Worm (Caenorhabditis elegans) whole organism, late embryonic: Measurements from ENCODE around the gene ccch-2.

Experiments used
- K02D7.2 ChIP-seq: sonication (generic microtip); optimal IDR thresholded peaks from 2 replicates; lab custom pipeline; 2017; ENCODE audit warnings: mild to moderate bottlenecking, missing genetic modification characterization, missing compliant biosample characterization
- T23F11.4 ChIP-seq: fragments of 200-800 bp; sonication (Bioruptor generic); optimal IDR thresholded peaks from 2 replicates; lab custom pipeline; 2018; ENCODE audit warnings: mild to moderate bottlenecking, missing genetic modification characterization, missing compliant biosample characterization
- ahr-1 ChIP-seq: sonication (generic microtip); optimal IDR thresholded peaks from 2 replicates; lab custom pipeline; 2016; ENCODE audit warnings: missing genetic modification characterization, missing compliant biosample characterization
- ama-1 ChIP-seq: fragments of 150-350 bp; optimal IDR thresholded peaks from 2 replicates; lab custom pipeline; 2014
- ceh-14 ChIP-seq: sonication (generic microtip); optimal IDR thresholded peaks from 2 replicates; lab custom pipeline; 2016; ENCODE audit warnings: missing genotype, missing genetic modification characterization, missing compliant biosample characterization
- ceh-18 ChIP-seq: sonication (generic microtip); optimal IDR thresholded peaks from 2 replicates; lab custom pipeline; 2016; ENCODE audit warnings: missing genetic modification characterization, missing compliant biosample characterization
- ceh-19 ChIP-seq: fragments of 200-800 bp; sonication (Bioruptor generic); optimal IDR thresholded peaks from 2 replicates; lab custom pipeline; 2018; ENCODE audit warnings: mild to moderate bottlenecking, missing genetic modification characterization, missing compliant biosample characterization
- ceh-2 ChIP-seq: sonication (generic microtip); optimal IDR thresholded peaks from 2 replicates; lab custom pipeline; 2016; ENCODE audit warnings: missing genotype, missing genetic modification characterization, missing compliant biosample characterization
- ceh-24 ChIP-seq: sonication (generic microtip); optimal IDR thresholded peaks from 2 replicates; lab custom pipeline; 2016; ENCODE audit warnings: mild to moderate bottlenecking, missing genetic modification characterization, missing compliant biosample characterization
- ceh-30 ChIP-seq: fragments of 150-350 bp; optimal IDR thresholded peaks from 2 replicates; lab custom pipeline; 2014; ENCODE audit warnings: missing biosample characterization, missing genetic modification characterization
- ceh-31 ChIP-seq: sonication (generic microtip); optimal IDR thresholded peaks from 2 replicates; lab custom pipeline; 2016; ENCODE audit warnings: missing genetic modification characterization, missing compliant biosample characterization
- ceh-6 ChIP-seq: fragments of 200-800 bp; sonication (Bioruptor generic); optimal IDR thresholded peaks from 2 replicates; lab custom pipeline; 2018; ENCODE audit warnings: mild to moderate bottlenecking, missing genetic modification characterization, missing compliant biosample characterization
- dve-1 ChIP-seq: sonication (generic microtip); optimal IDR thresholded peaks from 2 replicates; lab custom pipeline; 2017; ENCODE audit warnings: antibody characterized with exemption, mild to moderate bottlenecking, missing genetic modification characterization, missing compliant biosample characterization
- elt-2 ChIP-seq: sonication (generic microtip); optimal IDR thresholded peaks from 2 replicates; lab custom pipeline; 2016; ENCODE audit warnings: missing genetic modification reagents, missing genetic modification characterization, missing compliant biosample characterization
- ets-4 ChIP-seq: sonication (generic microtip); optimal IDR thresholded peaks from 2 replicates; lab custom pipeline; 2016; ENCODE audit warnings: missing genetic modification characterization, missing compliant biosample characterization
- fax-1 ChIP-seq: sonication (generic microtip); optimal IDR thresholded peaks from 2 replicates; lab custom pipeline; 2016; ENCODE audit warnings: missing genotype, missing genetic modification characterization, missing compliant biosample characterization
- gmeb-2 ChIP-seq: sonication (generic microtip); optimal IDR thresholded peaks from 2 replicates; lab custom pipeline; 2016; ENCODE audit warnings: missing genetic modification characterization, inconsistent platforms, missing compliant biosample characterization
- hlh-15 ChIP-seq: sonication (generic microtip); optimal IDR thresholded peaks from 2 replicates; lab custom pipeline; 2016; ENCODE audit warnings: missing genetic modification characterization, missing compliant biosample characterization
- hlh-30 ChIP-seq: sonication (generic microtip); optimal IDR thresholded peaks from 2 replicates; lab custom pipeline; 2017; ENCODE audit warnings: antibody characterized with exemption, missing genetic modification characterization, missing compliant biosample characterization; ENCODE audit not compliant: insufficient read depth
- hlh-6 ChIP-seq: sonication (generic microtip); optimal IDR thresholded peaks from 2 replicates; lab custom pipeline; 2016; ENCODE audit warnings: missing genotype, missing genetic modification characterization, missing compliant biosample characterization
- lin-11 ChIP-seq: fragments of 200-800 bp; sonication (Bioruptor generic); optimal IDR thresholded peaks from 2 replicates; lab custom pipeline; 2018; ENCODE audit warnings: mild to moderate bottlenecking, missing genetic modification characterization, missing compliant biosample characterization
- mec-3 ChIP-seq: sonication (generic microtip); optimal IDR thresholded peaks from 2 replicates; lab custom pipeline; 2016; ENCODE audit warnings: borderline replicate concordance, missing genetic modification characterization, missing compliant biosample characterization
- nfya-1 ChIP-seq: sonication (generic microtip); optimal IDR thresholded peaks from 2 replicates; lab custom pipeline; 2017; ENCODE audit warnings: missing genetic modification characterization, mild to moderate bottlenecking, missing compliant biosample characterization, antibody characterized with exemption, moderate library complexity
- npax-4 ChIP-seq: sonication (generic microtip); optimal IDR thresholded peaks from 2 replicates; lab custom pipeline; 2016; ENCODE audit warnings: missing genetic modification characterization, missing compliant biosample characterization
- pag-3 ChIP-seq: sonication (generic microtip); optimal IDR thresholded peaks from 2 replicates; lab custom pipeline; 2016; ENCODE audit warnings: missing compliant biosample characterization, missing genetic modification characterization, borderline replicate concordance
- pax-1 ChIP-seq: fragments of 150-350 bp; optimal IDR thresholded peaks from 2 replicates; lab custom pipeline; 2014; ENCODE audit warnings: missing biosample characterization, missing genetic modification characterization
- pha-4 ChIP-seq: fragments of 150-350 bp; optimal IDR thresholded peaks from 2 replicates; lab custom pipeline; 2018; ENCODE audit warnings: missing biosample characterization, missing genetic modification reagents, missing genetic modification characterization
- pqm-1 ChIP-seq: sonication (generic microtip); optimal IDR thresholded peaks from 2 replicates; lab custom pipeline; 2016; ENCODE audit warnings: missing genetic modification characterization, missing compliant biosample characterization
- rnt-1 ChIP-seq: sonication (generic microtip); optimal IDR thresholded peaks from 2 replicates; lab custom pipeline; 2016; ENCODE audit warnings: missing genetic modification characterization, missing compliant biosample characterization
- sdc-2 ChIP-seq: sonication (generic microtip); optimal IDR thresholded peaks from 2 replicates; lab custom pipeline; 2016; ENCODE audit warnings: missing genotype, missing genetic modification characterization, missing compliant biosample characterization
- sox-2 ChIP-seq: fragments of 200-800 bp; sonication (Bioruptor generic); IDR thresholded peaks from 2 replicates; pipeline ENCODE4 v1.3.6; 2022; ENCODE audit warnings: missing genetic modification reagents, missing genetic modification characterization, missing compliant biosample characterization
- tbx-2 ChIP-seq: sonication (generic microtip); optimal IDR thresholded peaks from 2 replicates; lab custom pipeline; 2016; ENCODE audit warnings: missing genetic modification characterization, missing compliant biosample characterization
- tbx-7 ChIP-seq: sonication (generic microtip); optimal IDR thresholded peaks from 2 replicates; lab custom pipeline; 2016; ENCODE audit warnings: missing genotype, missing genetic modification characterization, missing compliant biosample characterization
- unc-3 ChIP-seq, 2 experiments: fragments of 200-800 bp in 1 of 2; sonication (Bioruptor generic) in 1 of 2; sonication (generic microtip) in 1 of 2; conservative IDR thresholded peaks in 1 of 2; optimal IDR thresholded peaks in 1 of 2; 2 replicates each; pipeline versions ENCODE4 v1.3.6 to Lab custom; 2016 to 2022; ENCODE audit warnings: missing compliant biosample characterization in 2 of 2, missing genetic modification characterization in 2 of 2, missing genetic modification reagents in 1 of 2
- unc-42 ChIP-seq: sonication (generic microtip); optimal IDR thresholded peaks from 2 replicates; lab custom pipeline; 2016; ENCODE audit warnings: missing genotype, missing genetic modification characterization, missing compliant biosample characterization

ccch-2 gene

DNA sequence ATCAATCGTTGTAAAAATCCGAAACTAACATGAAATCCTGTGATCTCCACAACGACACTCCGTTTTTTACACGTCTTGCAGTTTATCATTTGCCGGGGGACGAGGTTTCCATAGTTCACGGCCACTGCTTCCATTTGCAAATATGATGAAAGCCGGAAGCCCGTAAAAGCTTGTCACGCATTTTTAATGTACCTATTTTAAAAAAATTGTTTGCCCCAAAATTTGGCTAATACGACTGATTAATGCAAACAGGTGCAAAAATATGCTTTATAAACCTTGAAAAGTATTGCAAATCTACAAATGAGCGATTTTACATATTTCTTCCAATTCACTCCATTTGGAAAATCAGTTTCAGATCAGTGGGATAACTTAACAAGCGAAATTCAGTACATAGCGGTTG lies 42.9 kb downstream of the ccch-2 start, which contains the start of gene srz-61:
Gene srz-61, plus strand, starts transcription at position 301 of the 400 bp plus-strand sequence.
- TF ChIP-seq hlh-15 (tag; lab: Kevin White, UChicago) (no peak), ama-1 (no peak), gmeb-2 (no peak), mec-3 (tag; lab: Kevin White, UChicago) (no peak), T23F11.4 (GFP tag; lab: Kevin White, UChicago) (no peak), K02D7.2 (tag; lab: Kevin White, UChicago) (no peak), ceh-31 (no peak), ceh-19 (GFP tag; lab: Kevin White, UChicago) (no peak), dve-1 (tag; lab: Kevin White, UChicago) (no peak)

DNA sequence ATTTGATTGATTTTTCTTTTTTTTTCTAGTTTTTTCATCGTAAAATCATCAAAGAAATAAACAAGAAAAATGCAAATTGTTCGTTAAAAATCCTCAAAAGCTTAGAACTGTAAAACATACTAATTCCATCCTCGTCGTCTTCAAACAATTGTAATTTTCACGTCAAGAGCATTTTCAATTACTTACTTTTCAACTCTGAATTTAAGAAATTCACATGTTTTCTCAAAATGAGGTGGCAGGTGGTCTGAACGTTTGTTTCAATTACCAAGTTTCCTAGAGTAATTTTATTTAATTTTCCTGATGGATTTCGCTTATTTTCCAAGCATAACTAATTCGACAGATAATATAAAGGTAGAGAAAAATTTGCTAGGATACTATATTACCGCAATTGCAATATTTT lies 45.4 kb downstream of the ccch-2 start, which contains the start of gene srz-104:
Gene srz-104, plus strand, starts transcription at position 301 of the 400 bp plus-strand sequence.
- no peak for TF ChIP-seq pqm-1 (tag; lab: Kevin White, UChicago)
- TF ChIP-seq ahr-1 (tag; lab: Kevin White, UChicago): no peak
- no peak for TF ChIP-seq rnt-1 (tag; lab: Kevin White, UChicago)
- TF ChIP-seq nfya-1 (tag; lab: Kevin White, UChicago): no peak
- no peak for TF ChIP-seq ceh-6 (GFP tag; lab: Kevin White, UChicago)
- no peak for TF ChIP-seq tbx-2
- no peak for TF ChIP-seq ceh-2 (tag; lab: Kevin White, UChicago)
- TF ChIP-seq elt-2 (tag; lab: Kevin White, UChicago): no peak
- no peak for TF ChIP-seq ceh-31
- TF ChIP-seq sdc-2 (tag; lab: Kevin White, UChicago): no peak
- no peak for TF ChIP-seq tbx-7 (tag; lab: Kevin White, UChicago)
- TF ChIP-seq, all 69 proteins: peak for 0

- TF ChIP-seq lin-11 (no peak), ceh-24 (tag; lab: Kevin White, UChicago) (no peak), pag-3 (no peak), nfya-1 (tag; lab: Kevin White, UChicago) (no peak), fax-1 (tag; lab: Kevin White, UChicago) (no peak)
- TF ChIP-seq, all 69 proteins: peak for 0
These were observed 46.6 kb downstream of the ccch-2 start, which contains the start of gene srz-105 for ce11 chrIV:16324589-16324988. srz-105 (plus strand) TSS chrIV:16324889.

DNA sequence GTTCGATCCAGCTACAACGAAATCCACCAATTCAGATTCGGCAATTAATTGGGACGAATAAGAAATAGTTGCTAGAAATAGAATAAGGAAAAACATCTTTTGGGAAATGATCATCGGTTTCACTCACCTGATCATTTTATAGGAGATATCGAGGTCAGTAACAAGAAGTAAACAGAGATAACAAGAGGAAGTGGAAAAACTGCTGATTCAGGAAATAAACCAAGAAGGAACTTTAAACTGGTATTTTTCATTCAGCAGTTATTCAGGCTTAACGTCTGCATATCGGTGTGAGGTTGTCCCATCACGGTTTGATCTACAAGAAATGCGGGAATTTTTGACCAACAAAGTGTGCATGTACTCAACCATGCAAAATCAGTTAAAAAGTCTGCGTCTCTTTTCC lies 50.5 kb downstream of the ccch-2 start, which contains the start of gene K03D3.2:
Gene K03D3.2, minus strand, starts transcription at position 101 of the 400 bp plus-strand sequence.
- TF ChIP-seq pax-1 (tag; lab: Kevin White, UChicago) (no peak), ceh-2 (tag; lab: Kevin White, UChicago) (no peak), ceh-18 (no peak), ceh-14 (tag; lab: Kevin White, UChicago) (no peak), hlh-6 (tag; lab: Kevin White, UChicago) (no peak), tbx-7 (tag; lab: Kevin White, UChicago) (no peak), ceh-30 (no peak), ets-4 (tag; lab: Kevin White, UChicago) (no peak), unc-42 (no peak), ceh-31 (no peak), npax-4 (no peak), sox-2 (GFP tag; lab: Robert Waterston, UW) (no peak), pha-4 (tag; lab: Kevin White, UChicago) (no peak), sdc-2 (tag; lab: Kevin White, UChicago) (no peak), ceh-19 (GFP tag; lab: Kevin White, UChicago) (no peak), hlh-30 (tag; lab: Kevin White, UChicago) (no peak), unc-3 (GFP tag; conservative IDR thresholded peaks at IDR 0.05; lab: Robert Waterston, UW) (no peak), unc-3 (tag; optimal IDR thresholded peaks at IDR 0.05; lab: Kevin White, UChicago) (no peak), T23F11.4 (GFP tag; lab: Kevin White, UChicago) (no peak), ahr-1 (tag; lab: Kevin White, UChicago) (no peak), fax-1 (tag; lab: Kevin White, UChicago) (no peak)
